Fruit fly (Drosophila melanogaster) whole organism, embryonic: Measurements from ENCODE around the gene Uba4.
A peak's percentile ranks its signal among the peaks of the same experiment; 100 is the strongest.

Source experiments
- Adf1 ChIP-seq: fragments of 200-800 bp; sonication (Bioruptor generic); IDR thresholded peaks from 2 replicates; pipeline ENCODE4 v1.3.6; 2022; ENCODE audit warnings: missing biosample characterization, missing genetic modification characterization
- Atf6 ChIP-seq: fragments of 200-800 bp; sonication (Bioruptor generic); IDR thresholded peaks from 2 replicates; pipeline ENCODE4 v1.3.6; 2022; ENCODE audit warnings: missing biosample characterization, missing genetic modification characterization
- BEAF-32 ChIP-seq: fragments of 200-800 bp; sonication (Bioruptor generic); optimal IDR thresholded peaks from 3 replicates; lab custom pipeline; 2017; ENCODE audit warnings: missing biosample characterization, missing genetic modification characterization, mild to moderate bottlenecking, moderate library complexity, missing genetic modification reagents
- Bgb ChIP-seq: fragments of 200-800 bp; sonication (Bioruptor generic); IDR thresholded peaks from 2 replicates; pipeline ENCODE4 v1.3.6; 2022; ENCODE audit warnings: missing biosample characterization, missing genetic modification characterization; ENCODE audit not compliant: partially characterized antibody
- C15 ChIP-seq: fragments of 200-800 bp; sonication (Bioruptor generic); IDR thresholded peaks from 3 replicates; pipeline ENCODE4 v1.3.6; 2022; ENCODE audit warnings: missing biosample characterization, missing genetic modification characterization
- CG11456 ChIP-seq: fragments of 200-800 bp; sonication (Bioruptor generic); IDR thresholded peaks from 3 replicates; pipeline ENCODE4 v1.3.6; 2022; ENCODE audit warnings: missing biosample characterization, missing genetic modification characterization
- CG13287 ChIP-seq: fragments of 200-800 bp; sonication (Bioruptor generic); IDR thresholded peaks from 2 replicates; pipeline ENCODE4 v1.3.6; 2022; ENCODE audit warnings: missing biosample characterization, missing genetic modification characterization; ENCODE audit not compliant: partially characterized antibody
- CG18599 ChIP-seq: fragments of 200-800 bp; sonication (Bioruptor generic); optimal IDR thresholded peaks from 3 replicates; lab custom pipeline; 2017; ENCODE audit warnings: missing biosample characterization, missing genetic modification characterization, mild to moderate bottlenecking, moderate library complexity, missing genetic modification reagents
- CG2116 ChIP-seq: fragments of 200-800 bp; sonication (Bioruptor generic); optimal IDR thresholded peaks from 3 replicates; lab custom pipeline; 2018; ENCODE audit warnings: missing biosample characterization, mild to moderate bottlenecking, missing genetic modification characterization
- CG2202 ChIP-seq: fragments of 200-800 bp; sonication (Bioruptor generic); optimal IDR thresholded peaks from 2 replicates; lab custom pipeline; 2018; ENCODE audit warnings: missing biosample characterization, mild to moderate bottlenecking, missing genetic modification characterization
- CG30403 ChIP-seq: fragments of 200-800 bp; sonication (Bioruptor generic); optimal IDR thresholded peaks from 3 replicates; lab custom pipeline; 2016; ENCODE audit warnings: missing biosample characterization, missing genetic modification characterization
- CG3163 ChIP-seq: fragments of 200-800 bp; sonication (Bioruptor generic); optimal IDR thresholded peaks from 3 replicates; lab custom pipeline; 2016; ENCODE audit warnings: missing biosample characterization, missing genetic modification characterization
- CG3838 ChIP-seq: fragments of 200-800 bp; sonication (Bioruptor generic); optimal IDR thresholded peaks from 3 replicates; lab custom pipeline; 2016; ENCODE audit warnings: missing biosample characterization, missing genetic modification characterization
- CG43689 ChIP-seq: fragments of 200-800 bp; sonication (Bioruptor generic); IDR thresholded peaks from 2 replicates; pipeline ENCODE4 v1.3.6; 2022; ENCODE audit warnings: missing biosample characterization, missing genetic modification characterization
- CG6654 ChIP-seq: fragments of 200-800 bp; sonication (Bioruptor generic); optimal IDR thresholded peaks from 2 replicates; lab custom pipeline; 2017; ENCODE audit warnings: missing biosample characterization, mild to moderate bottlenecking, missing genetic modification characterization
- CG7271 ChIP-seq: fragments of 200-800 bp; sonication (Bioruptor generic); optimal IDR thresholded peaks from 2 replicates; lab custom pipeline; 2018; ENCODE audit warnings: missing biosample characterization, mild to moderate bottlenecking, missing genetic modification characterization, moderate library complexity
- CG7357 ChIP-seq: fragments of 200-800 bp; sonication (Bioruptor generic); IDR thresholded peaks from 3 replicates; pipeline ENCODE4 v1.3.6; 2022; ENCODE audit warnings: missing biosample characterization, missing genetic modification characterization
- CkIIα-i1 ChIP-seq: fragments of 200-800 bp; sonication (Bioruptor generic); IDR thresholded peaks from 2 replicates; pipeline ENCODE4 v1.3.6; 2022; ENCODE audit warnings: missing biosample characterization, missing genetic modification characterization
- Doc3 ChIP-seq: fragments of 200-800 bp; sonication (Bioruptor generic); IDR thresholded peaks from 3 replicates; pipeline ENCODE4 v1.3.6; 2022; ENCODE audit warnings: missing biosample characterization, missing genetic modification characterization; ENCODE audit not compliant: partially characterized antibody
- Eip74EF ChIP-seq, 2 experiments: fragments of 200-800 bp in 1 of 2; fragments of >200 bp in 1 of 2; sonication (Bioruptor generic) in 1 of 2; optimal IDR thresholded peaks; 2 replicates each; lab custom pipeline; 2017 to 2019; ENCODE audit warnings: missing biosample characterization in 2 of 2, missing genetic modification characterization in 2 of 2, mild to moderate bottlenecking in 1 of 2, moderate library complexity in 1 of 2
- Elba2 ChIP-seq: fragments of 200-800 bp; sonication (Bioruptor generic); optimal IDR thresholded peaks from 3 replicates; lab custom pipeline; 2016; ENCODE audit warnings: missing biosample characterization, missing genetic modification characterization
- Gug ChIP-seq: fragments of 200-800 bp; sonication (Bioruptor generic); IDR thresholded peaks from 4 replicates; pipeline ENCODE4 v1.3.6; 2022; ENCODE audit warnings: missing biosample characterization, missing genetic modification characterization
- Nf-YC ChIP-seq: fragments of 200-800 bp; optimal IDR thresholded peaks from 3 replicates; lab custom pipeline; 2019; ENCODE audit warnings: missing biosample characterization, mild to moderate bottlenecking, missing genetic modification characterization, moderate library complexity
- Rfx ChIP-seq: fragments of 200-800 bp; sonication (Bioruptor generic); IDR thresholded peaks from 2 replicates; pipeline ENCODE4 v1.3.6; 2022; ENCODE audit warnings: missing biosample characterization, missing genetic modification characterization
- TFAM ChIP-seq: fragments of 200-800 bp; sonication (Bioruptor generic); optimal IDR thresholded peaks from 2 replicates; lab custom pipeline; 2017; ENCODE audit warnings: missing biosample characterization, missing genetic modification characterization, inconsistent platforms
- Usf ChIP-seq: fragments of 200-800 bp; sonication (Bioruptor generic); optimal IDR thresholded peaks from 2 replicates; lab custom pipeline; 2017; ENCODE audit warnings: missing genotype, missing biosample characterization, missing genetic modification characterization
- Xrp1 ChIP-seq: fragments of 200-800 bp; sonication (Bioruptor generic); IDR thresholded peaks from 2 replicates; pipeline ENCODE4 v1.3.6; 2022; ENCODE audit warnings: missing biosample characterization, missing genetic modification characterization
- ab ChIP-seq: fragments of 200-800 bp; sonication (Bioruptor generic); optimal IDR thresholded peaks from 2 replicates; lab custom pipeline; 2016; ENCODE audit warnings: missing biosample characterization, missing genetic modification characterization
- abd-A ChIP-seq: fragments of 200-800 bp; sonication (Bioruptor generic); optimal IDR thresholded peaks from 3 replicates; lab custom pipeline; 2019; ENCODE audit warnings: missing biosample characterization, mild to moderate bottlenecking, missing genetic modification characterization, moderate library complexity
- ash1 ChIP-seq: fragments of 200-800 bp; sonication (Bioruptor generic); optimal IDR thresholded peaks from 2 replicates; lab custom pipeline; 2018; ENCODE audit warnings: missing biosample characterization, mild to moderate bottlenecking, missing genetic modification characterization
- az2 ChIP-seq: fragments of 200-800 bp; sonication (Bioruptor generic); optimal IDR thresholded peaks from 3 replicates; lab custom pipeline; 2016; ENCODE audit warnings: missing biosample characterization, missing genetic modification characterization
- dan ChIP-seq: fragments of 200-800 bp; sonication (Bioruptor generic); IDR thresholded peaks from 2 replicates; pipeline ENCODE4 v1.3.6; 2022; ENCODE audit warnings: missing biosample characterization, missing genetic modification characterization
- dm ChIP-seq: fragments of 200-800 bp; sonication (Bioruptor generic); optimal IDR thresholded peaks from 3 replicates; lab custom pipeline; 2016; ENCODE audit warnings: missing biosample characterization, missing genetic modification characterization
- en ChIP-seq: fragments of 200-800 bp; sonication (Bioruptor generic); optimal IDR thresholded peaks from 2 replicates; lab custom pipeline; 2016; ENCODE audit warnings: missing biosample characterization, missing genetic modification characterization
- exex ChIP-seq: fragments of 200-800 bp; sonication (Bioruptor generic); optimal IDR thresholded peaks from 4 replicates; lab custom pipeline; 2018; ENCODE audit warnings: missing biosample characterization, mild to moderate bottlenecking, missing genetic modification characterization, moderate library complexity
- eyg ChIP-seq: fragments of 200-800 bp; sonication (Bioruptor generic); optimal IDR thresholded peaks from 3 replicates; lab custom pipeline; 2016; ENCODE audit warnings: missing biosample characterization, missing genetic modification characterization
- fd102C ChIP-seq: fragments of 200-800 bp; sonication (Bioruptor generic); optimal IDR thresholded peaks from 2 replicates; lab custom pipeline; 2018; ENCODE audit warnings: missing biosample characterization, mild to moderate bottlenecking, missing genetic modification characterization, moderate library complexity
- grau ChIP-seq: fragments of 200-800 bp; optimal IDR thresholded peaks from 3 replicates; lab custom pipeline; 2019; ENCODE audit warnings: missing biosample characterization, mild to moderate bottlenecking, missing genetic modification characterization, moderate library complexity
- gsb-n ChIP-seq: fragments of 200-800 bp; sonication (Bioruptor generic); optimal IDR thresholded peaks from 3 replicates; lab custom pipeline; 2018; ENCODE audit warnings: missing biosample characterization, mild to moderate bottlenecking, missing genetic modification characterization
- hth ChIP-seq: fragments of >200 bp; optimal IDR thresholded peaks from 2 replicates; lab custom pipeline; 2017; ENCODE audit warnings: inconsistent platforms
- jigr1 ChIP-seq: fragments of 200-800 bp; sonication (Bioruptor generic); IDR thresholded peaks from 3 replicates; pipeline ENCODE4 v1.3.6; 2022; ENCODE audit warnings: missing biosample characterization, missing genetic modification characterization
- knrl ChIP-seq: fragments of 200-800 bp; sonication (Bioruptor generic); IDR thresholded peaks from 3 replicates; pipeline ENCODE4 v1.3.6; 2022; ENCODE audit warnings: missing biosample characterization, missing genetic modification characterization; ENCODE audit not compliant: partially characterized antibody
- lab ChIP-seq: fragments of 200-800 bp; sonication (Bioruptor generic); optimal IDR thresholded peaks from 3 replicates; lab custom pipeline; 2017; ENCODE audit warnings: missing biosample characterization, missing genetic modification characterization, mild to moderate bottlenecking, moderate library complexity, missing genetic modification reagents
- onecut ChIP-seq: fragments of 200-800 bp; sonication (Bioruptor generic); IDR thresholded peaks from 2 replicates; pipeline ENCODE4 v1.3.6; 2022; ENCODE audit warnings: missing biosample characterization, missing genetic modification characterization
- psq ChIP-seq: fragments of 200-800 bp; sonication (Bioruptor generic); optimal IDR thresholded peaks from 2 replicates; lab custom pipeline; 2017; ENCODE audit warnings: missing biosample characterization, missing genetic modification characterization
- toy ChIP-seq: fragments of 200-800 bp; sonication (Bioruptor generic); IDR thresholded peaks from 2 replicates; pipeline ENCODE4 v1.3.6; 2022; ENCODE audit warnings: missing biosample characterization, missing genetic modification characterization
- zfh1 ChIP-seq: fragments of 200-800 bp; sonication (Bioruptor generic); IDR thresholded peaks from 3 replicates; pipeline ENCODE4 v1.3.6; 2022; ENCODE audit warnings: missing biosample characterization, missing genetic modification characterization

Gene Uba4

DNA sequence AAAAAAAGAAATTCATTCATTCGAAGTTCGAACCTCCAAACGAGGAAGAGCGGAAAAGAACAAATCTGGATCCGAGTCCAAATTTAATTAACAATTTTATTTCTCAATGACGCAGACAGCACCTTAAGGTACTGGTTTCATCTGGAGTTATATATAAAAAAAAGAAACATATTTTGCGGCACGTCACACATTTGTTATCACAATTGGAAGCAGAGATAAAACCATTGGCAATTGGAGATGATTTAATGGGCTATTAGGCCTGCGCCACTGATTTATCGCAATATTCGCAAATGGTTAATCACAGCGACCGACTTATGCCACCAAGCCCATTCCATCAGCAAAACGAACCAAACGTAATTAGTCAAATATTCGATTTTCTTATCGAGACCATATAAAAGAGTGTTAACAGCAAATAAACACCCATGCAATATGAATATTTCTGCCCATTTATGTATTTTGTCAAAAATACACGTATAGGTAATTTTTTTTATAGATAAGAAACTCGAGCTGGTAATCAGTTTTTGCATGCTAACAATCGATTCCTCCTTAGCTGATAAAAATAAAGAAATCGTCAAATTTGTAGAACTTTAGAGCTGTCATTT is 21.3 kb downstream of the Uba4 start:
- TF ChIP-seq fd102C (no peak), toy (GFP tag; lab: Robert Waterston, UW) (no peak), psq (GFP tag; lab: Kevin White, UChicago) (no peak), CG30403 (GFP tag; lab: Kevin White, UChicago) (no peak), az2 (no peak), CG11456 (GFP tag; lab: Robert Waterston, UW) (no peak), zfh1 (GFP tag; lab: Robert Waterston, UW) (no peak), Rfx (GFP tag; lab: Robert Waterston, UW) (no peak), Xrp1 (GFP tag; lab: Robert Waterston, UW) (0 out of 2 replicates have a peak, but pooled peaks have one; percentile 8), CG2202 (tag; lab: Kevin White, UChicago) (no peak), lab (GFP tag; lab: Kevin White, UChicago) (peak; percentile 44), Elba2 (GFP tag; lab: Kevin White, UChicago) (peak; percentile 73), exex (peak; percentile 76)

DNA sequence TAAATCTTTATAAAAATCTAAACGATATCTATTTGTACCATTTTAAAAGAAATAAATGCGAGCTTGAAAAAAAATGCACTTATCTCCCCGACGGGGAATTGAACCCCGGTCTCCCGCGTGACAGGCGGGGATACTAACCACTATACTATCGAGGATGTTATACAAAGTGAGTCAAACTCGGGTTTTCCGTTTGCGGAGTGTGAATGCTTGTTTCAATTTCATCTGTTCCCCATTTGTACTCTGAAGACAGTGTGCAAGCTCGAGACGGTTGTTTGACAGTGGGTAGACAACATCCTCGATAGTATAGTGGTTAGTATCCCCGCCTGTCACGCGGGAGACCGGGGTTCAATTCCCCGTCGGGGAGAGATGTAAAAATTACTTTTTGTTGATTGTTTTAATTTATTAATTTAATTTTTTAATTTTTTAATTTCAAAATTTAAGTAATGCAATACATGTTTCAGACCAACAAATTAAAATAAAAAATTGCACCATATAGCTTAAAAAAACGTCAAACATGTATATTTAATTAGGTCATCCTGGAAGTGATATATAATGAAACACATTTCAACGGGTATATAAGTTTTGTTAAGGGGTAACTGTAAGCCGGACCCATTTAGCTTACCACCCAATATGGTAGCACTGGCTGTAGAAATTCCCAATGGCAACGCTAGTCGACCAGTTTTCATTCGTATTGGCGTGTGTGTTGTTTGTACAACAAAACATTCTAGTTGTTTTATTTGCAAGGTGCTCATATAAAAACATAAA is 24.4 kb downstream of the Uba4 start, which contains the start of gene Sema1a:
Sema1a (plus strand) TSS at position 679 of the 765 bp plus-strand sequence.
- TF ChIP-seq hth (lab: Kevin White, UChicago) (no peak), Bgb (GFP tag; lab: Robert Waterston, UW) (peak; percentile 90), abd-A (tag; lab: Kevin White, UChicago) (peak; percentile 11), CG6654 (GFP tag; lab: Kevin White, UChicago) (no peak), CG18599 (GFP tag; lab: Kevin White, UChicago) (peak; percentile 51), TFAM (GFP tag; lab: Kevin White, UChicago) (no peak), C15 (0 out of 3 replicates have a peak, but pooled peaks have one; percentile 4), knrl (GFP tag; lab: Robert Waterston, UW) (no peak; the same call in 1 of the 3 replicates), Gug (peak; percentile 72), CG2116 (GFP tag; lab: Kevin White, UChicago) (peak; percentile 33), dan (GFP tag; lab: Robert Waterston, UW) (no peak), eyg (peak; percentile 24), Usf (GFP tag; lab: Kevin White, UChicago) (no peak), Eip74EF (GFP tag; optimal IDR thresholded peaks at IDR 0.05; lab: Kevin White, UChicago) (peak in 1 of 2 experiments; percentile 68), CG13287 (GFP tag; lab: Robert Waterston, UW) (peak; percentile 75), gsb-n (tag; lab: Kevin White, UChicago) (peak; percentile 64), Nf-YC (peak; percentile 27), ab (peak; percentile 22), CG11456 (GFP tag; lab: Robert Waterston, UW) (no peak), ash1 (GFP tag; lab: Kevin White, UChicago) (no peak), CG7357 (GFP tag; lab: Robert Waterston, UW) (no peak; the same call in 2 of the 3 replicates), CG7271 (tag; lab: Kevin White, UChicago) (no peak), CG43689 (GFP tag; lab: Robert Waterston, UW) (no peak), en (GFP tag; lab: Kevin White, UChicago) (peak; percentile 15), dm (GFP tag; lab: Kevin White, UChicago) (peak; percentile 14), CkIIα-i1 (no peak), zfh1 (GFP tag; lab: Robert Waterston, UW) (peak; percentile 68), onecut (GFP tag; lab: Robert Waterston, UW) (peak; percentile 66), CG3838 (GFP tag; lab: Kevin White, UChicago) (no peak), Adf1 (GFP tag; lab: Robert Waterston, UW) (peak; percentile 50; the same call in 1 of the 2 replicates), CG3163 (peak; percentile 90), jigr1 (GFP tag; lab: Robert Waterston, UW) (no peak; the same call in 2 of the 3 replicates), Atf6 (GFP tag; lab: Robert Waterston, UW) (peak; percentile 72), grau (tag; lab: Kevin White, UChicago) (peak; percentile 87), Doc3 (GFP tag; lab: Robert Waterston, UW) (peak; percentile 52; the same call in 1 of the 3 replicates), BEAF-32 (GFP tag; lab: Kevin White, UChicago) (no peak)
